Worm (Caenorhabditis elegans) whole organism, young adult: ENCODE results near the gene F09E10.7.

Source experiments
- B0019.2 ChIP-seq: fragments of 200-800 bp; sonication (Bioruptor generic); conservative IDR thresholded peaks from 2 replicates; pipeline ENCODE4 v1.3.6; 2022; ENCODE audit warnings: missing genetic modification reagents, missing genetic modification characterization, missing compliant biosample characterization
- C06A6.2 ChIP-seq: fragments of 200-800 bp; sonication (Bioruptor generic); conservative IDR thresholded peaks from 2 replicates; pipeline ENCODE4 v1.3.6; 2022; ENCODE audit warnings: missing genetic modification characterization, missing compliant biosample characterization
- C17E4.6 ChIP-seq: fragments of 200-800 bp; sonication (Bioruptor generic); IDR thresholded peaks from 2 replicates; pipeline ENCODE4 v1.3.6; 2022; ENCODE audit warnings: missing genetic modification reagents, missing genetic modification characterization, missing compliant biosample characterization
- F23B12.7 ChIP-seq: sonication (generic microtip); optimal IDR thresholded peaks from 2 replicates; lab custom pipeline; 2017; ENCODE audit warnings: missing genetic modification characterization, mild to moderate bottlenecking, missing compliant biosample characterization, antibody characterized with exemption, moderate library complexity; ENCODE audit not compliant: insufficient read depth
- F52B5.7 ChIP-seq: sonication (generic microtip); optimal IDR thresholded peaks from 2 replicates; lab custom pipeline; 2016; ENCODE audit warnings: mild to moderate bottlenecking, missing genetic modification characterization, missing compliant biosample characterization
- F55B11.4 ChIP-seq: sonication (generic microtip); optimal IDR thresholded peaks from 2 replicates; lab custom pipeline; 2016; ENCODE audit warnings: missing compliant biosample characterization, missing genetic modification characterization, borderline replicate concordance; ENCODE audit not compliant: insufficient read depth
- K11D2.4 ChIP-seq: fragments of 200-800 bp; sonication (Bioruptor generic); IDR thresholded peaks from 2 replicates; pipeline ENCODE4 v1.3.6; 2022; ENCODE audit warnings: missing genetic modification reagents, missing genetic modification characterization, missing compliant biosample characterization
- T26A5.8 ChIP-seq: sonication (generic microtip); optimal IDR thresholded peaks from 2 replicates; lab custom pipeline; 2016; ENCODE audit warnings: missing genetic modification characterization, missing compliant biosample characterization
- Y53G8AR.9 ChIP-seq: fragments of 200-800 bp; sonication (Bioruptor generic); conservative IDR thresholded peaks from 2 replicates; pipeline ENCODE4 v1.3.6; 2022; ENCODE audit warnings: missing genetic modification reagents, missing genetic modification characterization, missing compliant biosample characterization
- Y56A3A.18 ChIP-seq: fragments of 200-800 bp; sonication (Bioruptor generic); IDR thresholded peaks from 2 replicates; pipeline ENCODE4 v1.3.6; 2022; ENCODE audit warnings: missing genetic modification reagents, missing genetic modification characterization, missing compliant biosample characterization
- Y67H2A.10 ChIP-seq: fragments of 200-800 bp; sonication (Bioruptor generic); conservative IDR thresholded peaks from 2 replicates; pipeline ENCODE4 v1.3.6; 2022; ENCODE audit warnings: missing genetic modification reagents, missing genetic modification characterization, missing compliant biosample characterization
- Y95B8A.8 ChIP-seq: fragments of 200-800 bp; sonication (Bioruptor generic); IDR thresholded peaks from 2 replicates; pipeline ENCODE4 v1.3.6; 2022; ENCODE audit warnings: missing genetic modification reagents, missing genetic modification characterization, missing compliant biosample characterization
- aptf-2 ChIP-seq: fragments of 200-800 bp; sonication (Bioruptor generic); conservative IDR thresholded peaks from 2 replicates; pipeline ENCODE4 v1.3.6; 2022; ENCODE audit warnings: missing genetic modification reagents, missing genetic modification characterization, missing compliant biosample characterization
- aptf-3 ChIP-seq: fragments of 200-800 bp; sonication (Bioruptor generic); IDR thresholded peaks from 2 replicates; pipeline ENCODE4 v1.3.6; 2022; ENCODE audit warnings: missing genetic modification characterization, missing compliant biosample characterization
- atf-7 ChIP-seq: sonication (generic microtip); optimal IDR thresholded peaks from 2 replicates; lab custom pipeline; 2017; ENCODE audit warnings: mild to moderate bottlenecking, missing genetic modification characterization, missing compliant biosample characterization
- athp-1 ChIP-seq: sonication (generic microtip); optimal IDR thresholded peaks from 2 replicates; lab custom pipeline; 2017; ENCODE audit warnings: mild to moderate bottlenecking, missing genetic modification characterization, missing compliant biosample characterization
- bed-2 ChIP-seq: fragments of 200-800 bp; sonication (Bioruptor generic); IDR thresholded peaks from 2 replicates; pipeline ENCODE4 v1.3.6; 2022; ENCODE audit warnings: missing genetic modification reagents, missing genetic modification characterization, missing compliant biosample characterization
- ccch-3 ChIP-seq: fragments of 200-800 bp; sonication (Bioruptor generic); optimal IDR thresholded peaks from 2 replicates; lab custom pipeline; 2018; ENCODE audit warnings: mild to moderate bottlenecking, missing genetic modification characterization, missing compliant biosample characterization
- cebp-2 ChIP-seq: fragments of 200-800 bp; sonication (Bioruptor generic); IDR thresholded peaks from 2 replicates; pipeline ENCODE4 v1.3.6; 2022; ENCODE audit warnings: missing genetic modification characterization, missing compliant biosample characterization
- ceh-58 ChIP-seq: fragments of 200-800 bp; sonication (Bioruptor generic); IDR thresholded peaks from 2 replicates; pipeline ENCODE4 v1.3.6; 2022; ENCODE audit warnings: missing genetic modification characterization, missing compliant biosample characterization
- ceh-91 ChIP-seq: fragments of 200-800 bp; sonication (Bioruptor generic); IDR thresholded peaks from 2 replicates; pipeline ENCODE4 v1.3.6; 2022; ENCODE audit warnings: missing genetic modification reagents, missing genetic modification characterization, missing compliant biosample characterization
- egl-18 ChIP-seq: fragments of 200-800 bp; sonication (Bioruptor generic); IDR thresholded peaks from 2 replicates; pipeline ENCODE4 v1.3.6; 2022; ENCODE audit warnings: missing genetic modification reagents, missing genetic modification characterization, missing compliant biosample characterization
- egl-44 ChIP-seq: fragments of 200-800 bp; sonication (Bioruptor generic); IDR thresholded peaks from 2 replicates; pipeline ENCODE4 v1.3.6; 2022; ENCODE audit warnings: missing genetic modification reagents, missing genetic modification characterization, missing compliant biosample characterization
- egrh-3 ChIP-seq: fragments of 200-800 bp; sonication (Bioruptor generic); IDR thresholded peaks from 2 replicates; pipeline ENCODE4 v1.3.6; 2022; ENCODE audit warnings: missing genetic modification reagents, missing genetic modification characterization, missing compliant biosample characterization
- fkh-3 ChIP-seq: sonication (generic microtip); optimal IDR thresholded peaks from 2 replicates; lab custom pipeline; 2016; ENCODE audit warnings: mild to moderate bottlenecking, missing genetic modification characterization, missing compliant biosample characterization
- gei-17 ChIP-seq: fragments of 200-800 bp; sonication (Bioruptor generic); optimal IDR thresholded peaks from 2 replicates; lab custom pipeline; 2018; ENCODE audit warnings: mild to moderate bottlenecking, missing genetic modification characterization, missing compliant biosample characterization
- him-1 ChIP-seq: sonication (generic microtip); optimal IDR thresholded peaks from 2 replicates; lab custom pipeline; 2016; ENCODE audit warnings: missing genotype, missing genetic modification reagents, missing genetic modification characterization, missing compliant biosample characterization
- hmg-1.2 ChIP-seq: fragments of 200-800 bp; sonication (Bioruptor generic); IDR thresholded peaks from 2 replicates; pipeline ENCODE4 v1.3.6; 2022; ENCODE audit warnings: missing genetic modification reagents, missing genetic modification characterization, missing compliant biosample characterization
- hmg-20 ChIP-seq: fragments of 200-800 bp; sonication (Bioruptor generic); IDR thresholded peaks from 2 replicates; pipeline ENCODE4 v1.3.6; 2022; ENCODE audit warnings: missing genetic modification reagents, missing genetic modification characterization, missing compliant biosample characterization
- hsf-1 ChIP-seq: fragments of 200-800 bp; sonication (Bioruptor generic); IDR thresholded peaks from 2 replicates; pipeline ENCODE4 v1.3.6; 2022; ENCODE audit warnings: missing genetic modification reagents, missing genetic modification characterization, missing compliant biosample characterization
- let-526 ChIP-seq: fragments of 200-800 bp; sonication (Bioruptor generic); IDR thresholded peaks from 2 replicates; pipeline ENCODE4 v1.3.6; 2022; ENCODE audit warnings: missing genetic modification reagents, missing genetic modification characterization, missing compliant biosample characterization
- lin-54 ChIP-seq: fragments of 200-800 bp; sonication (Bioruptor generic); optimal IDR thresholded peaks from 2 replicates; lab custom pipeline; 2018; ENCODE audit warnings: mild to moderate bottlenecking, missing genetic modification characterization, missing compliant biosample characterization
- lir-1 ChIP-seq: fragments of 200-800 bp; sonication (Bioruptor generic); conservative IDR thresholded peaks from 2 replicates; pipeline ENCODE4 v1.3.6; 2022; ENCODE audit warnings: missing genetic modification reagents, missing genetic modification characterization, missing compliant biosample characterization
- madf-3 ChIP-seq: fragments of 200-800 bp; sonication (Bioruptor generic); IDR thresholded peaks from 2 replicates; pipeline ENCODE4 v1.3.6; 2022; ENCODE audit warnings: missing genetic modification reagents, missing genetic modification characterization, missing compliant biosample characterization
- madf-6 ChIP-seq: fragments of 200-800 bp; sonication (Bioruptor generic); IDR thresholded peaks from 2 replicates; pipeline ENCODE4 v1.3.6; 2022; ENCODE audit warnings: missing genetic modification reagents, missing genetic modification characterization, missing compliant biosample characterization
- mel-28 ChIP-seq: sonication (generic microtip); optimal IDR thresholded peaks from 2 replicates; lab custom pipeline; 2016; ENCODE audit warnings: borderline replicate concordance, mild to moderate bottlenecking, missing genetic modification characterization, missing compliant biosample characterization
- mes-4 ChIP-seq: sonication (generic microtip); optimal IDR thresholded peaks from 2 replicates; lab custom pipeline; 2016; ENCODE audit warnings: missing genotype, missing genetic modification characterization, missing compliant biosample characterization
- nfyb-1 ChIP-seq: fragments of 200-800 bp; sonication (Bioruptor generic); IDR thresholded peaks from 2 replicates; pipeline ENCODE4 v1.3.6; 2022; ENCODE audit warnings: missing genetic modification reagents, missing genetic modification characterization, missing compliant biosample characterization
- nhr-120 ChIP-seq: fragments of 200-800 bp; sonication (Bioruptor generic); IDR thresholded peaks from 2 replicates; pipeline ENCODE4 v1.3.6; 2022; ENCODE audit warnings: missing genetic modification characterization, missing compliant biosample characterization
- nhr-27 ChIP-seq: fragments of 200-800 bp; sonication (Bioruptor generic); optimal IDR thresholded peaks from 2 replicates; lab custom pipeline; 2018; ENCODE audit warnings: mild to moderate bottlenecking, missing genetic modification characterization, moderate library complexity, missing compliant biosample characterization
- nhr-90 ChIP-seq: sonication (generic microtip); optimal IDR thresholded peaks from 2 replicates; lab custom pipeline; 2016; ENCODE audit warnings: missing genotype, mild to moderate bottlenecking, missing genetic modification characterization, missing compliant biosample characterization
- rcor-1 ChIP-seq: fragments of 200-800 bp; sonication (Bioruptor generic); IDR thresholded peaks from 2 replicates; pipeline ENCODE4 v1.3.6; 2022; ENCODE audit warnings: missing genetic modification reagents, missing genetic modification characterization, missing compliant biosample characterization
- repo-1 ChIP-seq: sonication (generic microtip); optimal IDR thresholded peaks from 2 replicates; lab custom pipeline; 2017; ENCODE audit warnings: mild to moderate bottlenecking, missing genetic modification characterization, missing compliant biosample characterization
- sdz-38 ChIP-seq: sonication (generic microtip); optimal IDR thresholded peaks from 2 replicates; lab custom pipeline; 2016; ENCODE audit warnings: missing genotype, missing genetic modification characterization, missing compliant biosample characterization
- tlf-1 ChIP-seq: fragments of 200-800 bp; sonication (Bioruptor generic); optimal IDR thresholded peaks from 2 replicates; lab custom pipeline; 2018; ENCODE audit warnings: mild to moderate bottlenecking, missing genetic modification characterization, missing compliant biosample characterization
- ztf-3 ChIP-seq: fragments of 200-800 bp; sonication (Bioruptor generic); optimal IDR thresholded peaks from 2 replicates; lab custom pipeline; 2018; ENCODE audit warnings: mild to moderate bottlenecking, missing genetic modification characterization, missing compliant biosample characterization
- ztf-6 ChIP-seq: fragments of 200-800 bp; sonication (Bioruptor generic); IDR thresholded peaks from 2 replicates; pipeline ENCODE4 v1.3.6; 2022; ENCODE audit warnings: missing genetic modification reagents, missing genetic modification characterization, missing compliant biosample characterization

F09E10.7 gene

ce11 chrX:1503698-1504501 is 2.2 kb upstream of the F09E10.7 start:
- TF ChIP-seq let-526 (peak; percentile 93), T26A5.8 (tag; lab: Kevin White, UChicago) (no peak), repo-1 (peak; percentile 57), bed-2 (GFP tag; lab: Robert Waterston, UW) (no peak), atf-7 (tag; lab: Kevin White, UChicago) (peak; percentile 82), madf-3 (GFP tag; lab: Robert Waterston, UW) (peak; percentile 87; the same call in 1 of the 2 replicates), ccch-3 (GFP tag; lab: Kevin White, UChicago) (no peak), nhr-120 (GFP tag; lab: Robert Waterston, UW) (0 out of 2 replicates have a peak, but pooled peaks have one; percentile 47), egl-18 (GFP tag; lab: Robert Waterston, UW) (no peak), nhr-27 (tag; lab: Kevin White, UChicago) (no peak), egl-44 (peak; percentile 8; the same call in 1 of the 2 replicates), lir-1 (GFP tag; lab: Robert Waterston, UW) (peak; percentile 47; the same call in 1 of the 2 replicates), rcor-1 (GFP tag; lab: Robert Waterston, UW) (peak; percentile 74), athp-1 (tag; lab: Kevin White, UChicago) (peak; percentile 59), sdz-38 (tag; lab: Kevin White, UChicago) (no peak), F52B5.7 (tag; lab: Kevin White, UChicago) (peak; percentile 76), fkh-3 (tag; lab: Kevin White, UChicago) (peak; percentile 29), hmg-1.2 (GFP tag; lab: Robert Waterston, UW) (peak; percentile 40), lin-54 (GFP tag; lab: Kevin White, UChicago) (no peak), Y95B8A.8 (GFP tag; lab: Robert Waterston, UW) (peak; percentile 99), F55B11.4 (tag; lab: Kevin White, UChicago) (no peak), Y67H2A.10 (peak; percentile 92), ceh-58 (no peak), mes-4 (no peak), hsf-1 (GFP tag; lab: Robert Waterston, UW) (peak; percentile 40; the same call in 1 of the 2 replicates), ztf-3 (GFP tag; lab: Kevin White, UChicago) (peak; percentile 80), C17E4.6 (peak; percentile 78), nhr-90 (tag; lab: Kevin White, UChicago) (no peak), ztf-6 (peak; percentile 47; the same call in 1 of the 2 replicates), nfyb-1 (peak; percentile 92), aptf-2 (peak; percentile 85), K11D2.4 (peak; percentile 85), Y53G8AR.9 (peak; percentile 94), cebp-2 (GFP tag; lab: Robert Waterston, UW) (0 out of 2 replicates have a peak, but pooled peaks have one; percentile 45), aptf-3 (GFP tag; lab: Robert Waterston, UW) (0 out of 2 replicates have a peak, but pooled peaks have one; percentile 38), egrh-3 (peak; percentile 7; the same call in 1 of the 2 replicates), gei-17 (GFP tag; lab: Kevin White, UChicago) (peak; percentile 73), C06A6.2 (GFP tag; lab: Robert Waterston, UW) (peak; percentile 63), mel-28 (tag; lab: Kevin White, UChicago) (peak; percentile 92), B0019.2 (GFP tag; lab: Robert Waterston, UW) (peak; percentile 6; the same call in 1 of the 2 replicates), Y56A3A.18 (GFP tag; lab: Robert Waterston, UW) (peak; percentile 89), F23B12.7 (tag; lab: Kevin White, UChicago) (peak; percentile 2), tlf-1 (GFP tag; lab: Kevin White, UChicago) (peak; percentile 80), ceh-91 (GFP tag; lab: Robert Waterston, UW) (peak; percentile 39; the same call in 1 of the 2 replicates), hmg-20 (no peak; the same call in 1 of the 2 replicates), him-1 (tag; lab: Kevin White, UChicago) (no peak), madf-6 (GFP tag; lab: Robert Waterston, UW) (0 out of 2 replicates have a peak, but pooled peaks have one; percentile 15)
